Fruit fly (Drosophila melanogaster) whole organism, embryonic: ENCODE results near the gene CG14854.

Source experiments
- Awh ChIP-seq: fragments of 200-800 bp; sonication (Bioruptor generic); IDR thresholded peaks from 2 replicates; pipeline ENCODE4, ENCODE4 v1.3.6; 2022; ENCODE audit warnings: missing biosample characterization, missing genetic modification characterization
- CG10147 ChIP-seq: fragments of 200-800 bp; sonication (Bioruptor generic); optimal IDR thresholded peaks from 2 replicates; lab custom pipeline; 2019; ENCODE audit warnings: missing biosample characterization, mild to moderate bottlenecking, missing genetic modification characterization, moderate library complexity
- CG10267 ChIP-seq: fragments of 200-800 bp; sonication (Bioruptor generic); optimal IDR thresholded peaks from 2 replicates; lab custom pipeline; 2018; ENCODE audit warnings: missing biosample characterization, mild to moderate bottlenecking, missing genetic modification characterization, moderate library complexity
- CG10366 ChIP-seq: fragments of 200-800 bp; sonication (Bioruptor generic); IDR thresholded peaks from 2 replicates; pipeline ENCODE4 v1.3.6; 2022; ENCODE audit warnings: missing biosample characterization, missing genetic modification characterization
- CG11398 ChIP-seq: fragments of 200-800 bp; sonication (Bioruptor generic); optimal IDR thresholded peaks from 2 replicates; lab custom pipeline; 2016; ENCODE audit warnings: missing biosample characterization, missing genetic modification characterization
- CG11695 ChIP-seq: fragments of 200-800 bp; sonication (Bioruptor generic); IDR thresholded peaks from 3 replicates; pipeline ENCODE4 v1.3.6; 2022; ENCODE audit warnings: missing biosample characterization, missing genetic modification characterization
- CG12942 ChIP-seq: fragments of 200-800 bp; sonication (Bioruptor generic); optimal IDR thresholded peaks from 3 replicates; lab custom pipeline; 2016; ENCODE audit warnings: missing biosample characterization, missing genetic modification characterization
- CG13624 ChIP-seq: fragments of 200-800 bp; sonication (Bioruptor generic); optimal IDR thresholded peaks from 2 replicates; lab custom pipeline; 2016; ENCODE audit warnings: missing biosample characterization, missing genetic modification characterization
- CG14050 ChIP-seq: fragments of 200-800 bp; sonication (Bioruptor generic); IDR thresholded peaks from 3 replicates; pipeline ENCODE4 v1.3.6; 2022; ENCODE audit warnings: missing biosample characterization, missing genetic modification characterization
- CG18764 ChIP-seq: fragments of 200-800 bp; sonication (Bioruptor generic); optimal IDR thresholded peaks from 3 replicates; lab custom pipeline; 2016; ENCODE audit warnings: missing biosample characterization, missing genetic modification characterization
- CG2129 ChIP-seq: fragments of 200-800 bp; sonication (Bioruptor generic); IDR thresholded peaks from 2 replicates; pipeline ENCODE4 v1.3.6; 2022; ENCODE audit warnings: missing biosample characterization, missing genetic modification characterization; ENCODE audit not compliant: partially characterized antibody
- CG2875 ChIP-seq: fragments of 200-800 bp; sonication (Bioruptor generic); optimal IDR thresholded peaks from 2 replicates; lab custom pipeline; 2017; ENCODE audit warnings: missing biosample characterization, mild to moderate bottlenecking, missing genetic modification characterization, missing genetic modification reagents
- CG34224 ChIP-seq: fragments of 200-800 bp; sonication (Bioruptor generic); IDR thresholded peaks from 3 replicates; pipeline ENCODE4 v1.3.6; 2022; ENCODE audit warnings: missing biosample characterization, missing genetic modification characterization; ENCODE audit not compliant: partially characterized antibody
- CG7372 ChIP-seq: fragments of 200-800 bp; sonication (Bioruptor generic); IDR thresholded peaks from 2 replicates; pipeline ENCODE4 v1.3.6; 2022; ENCODE audit warnings: missing biosample characterization, missing genetic modification characterization
- Chrac-16 ChIP-seq: fragments of 200-800 bp; sonication (Bioruptor generic); optimal IDR thresholded peaks from 3 replicates; lab custom pipeline; 2016; ENCODE audit warnings: missing biosample characterization, missing genetic modification characterization
- Dbx ChIP-seq: fragments of 200-800 bp; sonication (Bioruptor generic); IDR thresholded peaks from 3 replicates; pipeline ENCODE4 v1.3.6; 2022; ENCODE audit warnings: missing biosample characterization, missing genetic modification characterization
- E2f1 ChIP-seq: fragments of 200-800 bp; sonication (Bioruptor generic); IDR thresholded peaks from 2 replicates; pipeline ENCODE4 v1.3.6; 2022; ENCODE audit warnings: missing biosample characterization, missing genetic modification characterization
- H15 ChIP-seq: fragments of 200-800 bp; sonication (Bioruptor generic); IDR thresholded peaks from 3 replicates; pipeline ENCODE4 v1.3.6; 2022; ENCODE audit warnings: missing biosample characterization, missing genetic modification characterization
- HLHmδ ChIP-seq: fragments of 200-800 bp; sonication (Bioruptor generic); optimal IDR thresholded peaks from 2 replicates; lab custom pipeline; 2018; ENCODE audit warnings: missing biosample characterization, mild to moderate bottlenecking, missing genetic modification characterization, moderate library complexity
- Hand ChIP-seq: fragments of 200-800 bp; sonication (Bioruptor generic); optimal IDR thresholded peaks from 2 replicates; lab custom pipeline; 2017; ENCODE audit warnings: mild to moderate bottlenecking, missing biosample characterization, missing genetic modification reagents, missing genetic modification characterization
- Hr3 ChIP-seq: fragments of 200-800 bp; sonication (Bioruptor generic); optimal IDR thresholded peaks from 3 replicates; lab custom pipeline; 2016; ENCODE audit warnings: missing biosample characterization, missing genetic modification characterization
- Kr ChIP-seq: fragments of 200-800 bp; sonication (Bioruptor generic); optimal IDR thresholded peaks from 2 replicates; lab custom pipeline; 2017; ENCODE audit warnings: missing biosample characterization, mild to moderate bottlenecking, missing genetic modification characterization
- Myb ChIP-seq: fragments of 200-800 bp; sonication (Bioruptor generic); optimal IDR thresholded peaks from 2 replicates; lab custom pipeline; 2016; ENCODE audit warnings: missing biosample characterization, missing genetic modification characterization
- Nf-YC ChIP-seq: fragments of 200-800 bp; optimal IDR thresholded peaks from 3 replicates; lab custom pipeline; 2019; ENCODE audit warnings: missing biosample characterization, mild to moderate bottlenecking, missing genetic modification characterization, moderate library complexity
- Side ChIP-seq: fragments of 200-800 bp; sonication (Bioruptor generic); optimal IDR thresholded peaks from 2 replicates; lab custom pipeline; 2016; ENCODE audit warnings: missing biosample characterization, missing genetic modification characterization
- amos ChIP-seq: fragments of 200-800 bp; sonication (Bioruptor generic); IDR thresholded peaks from 2 replicates; pipeline ENCODE4 v1.3.6; 2022; ENCODE audit warnings: missing biosample characterization, missing genetic modification characterization; ENCODE audit not compliant: partially characterized antibody
- bbx ChIP-seq: fragments of 200-800 bp; sonication (Bioruptor generic); IDR thresholded peaks from 2 replicates; pipeline ENCODE4 v1.3.6; 2022; ENCODE audit warnings: missing biosample characterization, missing genetic modification characterization; ENCODE audit not compliant: partially characterized antibody
- bsh ChIP-seq, 2 experiments: fragments of 200-800 bp; sonication (Bioruptor generic); optimal IDR thresholded peaks; 2 replicates each; lab custom pipeline; 2017 to 2018; ENCODE audit warnings: mild to moderate bottlenecking in 2 of 2, missing biosample characterization in 2 of 2, missing genetic modification characterization in 2 of 2, moderate library complexity in 1 of 2
- caup ChIP-seq: fragments of 200-800 bp; sonication (Bioruptor generic); optimal IDR thresholded peaks from 3 replicates; lab custom pipeline; 2017; ENCODE audit warnings: missing biosample characterization, mild to moderate bottlenecking, missing genetic modification characterization, moderate library complexity; ENCODE audit not compliant: severe bottlenecking
- disco-r ChIP-seq: fragments of 200-800 bp; sonication (Bioruptor generic); optimal IDR thresholded peaks from 2 replicates; lab custom pipeline; 2016; ENCODE audit warnings: missing biosample characterization, missing genetic modification characterization
- dm ChIP-seq: fragments of 200-800 bp; sonication (Bioruptor generic); optimal IDR thresholded peaks from 3 replicates; lab custom pipeline; 2016; ENCODE audit warnings: missing biosample characterization, missing genetic modification characterization
- gro ChIP-seq: fragments of 200-800 bp; sonication (Bioruptor generic); optimal IDR thresholded peaks from 2 replicates; lab custom pipeline; 2016; ENCODE audit warnings: missing biosample characterization, missing genetic modification characterization
- gsb-n ChIP-seq: fragments of 200-800 bp; sonication (Bioruptor generic); optimal IDR thresholded peaks from 3 replicates; lab custom pipeline; 2018; ENCODE audit warnings: missing biosample characterization, mild to moderate bottlenecking, missing genetic modification characterization
- her ChIP-seq: fragments of 200-800 bp; sonication (Bioruptor generic); optimal IDR thresholded peaks from 2 replicates; lab custom pipeline; 2016; ENCODE audit warnings: missing biosample characterization, missing genetic modification characterization
- jumu ChIP-seq: fragments of 200-800 bp; sonication (Bioruptor generic); optimal IDR thresholded peaks from 3 replicates; lab custom pipeline; 2016; ENCODE audit warnings: missing biosample characterization, missing genetic modification characterization
- knrl ChIP-seq: fragments of 200-800 bp; sonication (Bioruptor generic); IDR thresholded peaks from 3 replicates; pipeline ENCODE4 v1.3.6; 2022; ENCODE audit warnings: missing biosample characterization, missing genetic modification characterization; ENCODE audit not compliant: partially characterized antibody
- otp ChIP-seq: fragments of 200-800 bp; sonication (Bioruptor generic); IDR thresholded peaks from 3 replicates; pipeline ENCODE4, ENCODE4 v1.3.6; 2022; ENCODE audit warnings: missing biosample characterization, missing genetic modification characterization
- peb ChIP-seq: fragments of 200-800 bp; sonication (Bioruptor generic); IDR thresholded peaks from 2 replicates; pipeline ENCODE4 v1.3.6; 2022; ENCODE audit warnings: missing biosample characterization, missing genetic modification characterization
- pita ChIP-seq: fragments of 200-800 bp; sonication (Bioruptor generic); optimal IDR thresholded peaks from 2 replicates; lab custom pipeline; 2017; ENCODE audit warnings: missing biosample characterization, mild to moderate bottlenecking, missing genetic modification characterization
- pnt ChIP-seq: fragments of 200-800 bp; sonication (Bioruptor generic); optimal IDR thresholded peaks from 3 replicates; lab custom pipeline; 2016; ENCODE audit warnings: missing biosample characterization, missing genetic modification characterization
- repo ChIP-seq: fragments of 200-800 bp; sonication (Bioruptor generic); optimal IDR thresholded peaks from 2 replicates; lab custom pipeline; 2016; ENCODE audit warnings: missing biosample characterization, missing genetic modification characterization
- ro ChIP-seq: fragments of 200-800 bp; sonication (Bioruptor generic); IDR thresholded peaks from 2 replicates; pipeline ENCODE4 v1.3.6; 2022; ENCODE audit warnings: missing biosample characterization, missing genetic modification characterization
- scrt ChIP-seq: fragments of 200-800 bp; sonication (Bioruptor generic); optimal IDR thresholded peaks from 2 replicates; lab custom pipeline; 2018; ENCODE audit warnings: missing biosample characterization, mild to moderate bottlenecking, missing genetic modification characterization, moderate library complexity
- sug ChIP-seq: fragments of 200-800 bp; optimal IDR thresholded peaks from 2 replicates; lab custom pipeline; 2019; ENCODE audit warnings: missing biosample characterization, mild to moderate bottlenecking, missing genetic modification characterization, moderate library complexity
- tna ChIP-seq: fragments of 200-800 bp; sonication (Bioruptor generic); IDR thresholded peaks from 2 replicates; pipeline ENCODE4 v1.3.6; 2022; ENCODE audit warnings: missing biosample characterization, missing genetic modification characterization; ENCODE audit not compliant: partially characterized antibody
- vnd ChIP-seq: fragments of 200-800 bp; sonication (Bioruptor generic); IDR thresholded peaks from 3 replicates; pipeline ENCODE4 v1.3.6; 2022; ENCODE audit warnings: missing biosample characterization, missing genetic modification characterization; ENCODE audit not compliant: partially characterized antibody
- vvl ChIP-seq: fragments of 200-800 bp; sonication (Bioruptor generic); IDR thresholded peaks from 2 replicates; pipeline ENCODE4 v1.3.6; 2022; ENCODE audit warnings: missing biosample characterization, missing genetic modification characterization
- zfh1 ChIP-seq: fragments of 200-800 bp; sonication (Bioruptor generic); IDR thresholded peaks from 3 replicates; pipeline ENCODE4 v1.3.6; 2022; ENCODE audit warnings: missing biosample characterization, missing genetic modification characterization

Gene CG14854

DNA sequence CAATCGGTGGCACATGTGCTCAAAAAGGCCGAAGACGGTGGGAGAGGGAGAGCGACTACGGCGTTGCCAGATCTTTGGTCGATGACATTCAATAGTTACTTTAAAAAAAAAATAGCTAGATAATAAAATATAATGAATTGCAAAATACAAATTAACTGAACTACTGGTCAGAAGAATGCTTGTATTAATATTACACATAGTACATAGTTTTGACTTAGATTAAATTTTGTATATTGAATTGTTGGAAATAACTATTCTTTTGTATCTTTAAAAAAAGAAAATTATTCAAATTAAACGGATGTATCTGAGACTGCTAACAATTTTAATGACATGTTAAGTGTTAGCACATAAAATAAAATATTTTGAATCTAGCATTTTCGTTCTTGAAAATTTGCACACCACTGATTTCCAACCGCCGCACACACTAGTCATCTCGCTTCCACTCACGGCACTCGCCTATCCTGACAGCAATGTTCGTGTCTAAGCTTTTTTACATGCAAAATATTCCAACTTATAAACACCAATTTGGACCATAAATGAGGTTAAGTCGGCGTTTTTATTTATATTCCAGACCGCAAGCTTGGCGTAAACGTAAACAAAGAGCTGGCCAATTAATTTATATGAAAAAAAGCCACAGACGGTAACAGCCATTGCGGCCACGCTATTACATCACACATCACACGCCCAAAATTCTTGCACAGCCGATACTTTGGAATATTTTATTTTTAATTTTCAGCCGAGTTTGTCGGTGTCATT is 15.3 kb upstream of the CG14854 start (continued):
- TF ChIP-seq amos (GFP tag; lab: Robert Waterston, UW) = no peak
- no peak for TF ChIP-seq her (GFP tag; lab: Kevin White, UChicago)
- peak; percentile 63 for TF ChIP-seq gsb-n
- no peak for TF ChIP-seq repo
- peak; percentile 53; the same call in 2 of the 3 replicates for TF ChIP-seq zfh1 (GFP tag; lab: Robert Waterston, UW)
- peak; percentile 78 for TF ChIP-seq CG10267 (tag; lab: Kevin White, UChicago)
- TF ChIP-seq Awh = no peak
- peak; percentile 62; the same call in 1 of the 3 replicates for TF ChIP-seq H15 (GFP tag; lab: Robert Waterston, UW)
- no peak for TF ChIP-seq CG34224 (GFP tag; lab: Robert Waterston, UW)
- peak; percentile 16 for TF ChIP-seq Hand (GFP tag; lab: Kevin White, UChicago)
- peak; percentile 67 for TF ChIP-seq scrt (GFP tag; lab: Kevin White, UChicago)
- TF ChIP-seq CG7372 (GFP tag; lab: Robert Waterston, UW) = 0 out of 2 replicates have a peak, but pooled peaks have one; percentile 17
- TF ChIP-seq bbx (GFP tag; lab: Robert Waterston, UW) = no peak
- TF ChIP-seq CG12942 = peak; percentile 51
- peak; percentile 78; the same call in 2 of the 3 replicates for TF ChIP-seq Dbx (GFP tag; lab: Robert Waterston, UW)
- TF ChIP-seq vvl (GFP tag; lab: Robert Waterston, UW) = peak; percentile 58; the same call in 1 of the 2 replicates
- peak; percentile 23; the same call in 1 of the 3 replicates for TF ChIP-seq CG14050 (GFP tag; lab: Robert Waterston, UW)
- TF ChIP-seq CG2875 (GFP tag; lab: Kevin White, UChicago) = peak; percentile 24
- peak; percentile 5 for TF ChIP-seq CG13624 (GFP tag; lab: Kevin White, UChicago)
- no peak for TF ChIP-seq CG2129 (GFP tag; lab: Robert Waterston, UW)
- TF ChIP-seq CG10366 (GFP tag; lab: Robert Waterston, UW) = peak; percentile 45
- no peak for TF ChIP-seq Kr
- TF ChIP-seq dm (GFP tag; lab: Kevin White, UChicago) = peak; percentile 32
- peak; percentile 66 for TF ChIP-seq CG18764 (GFP tag; lab: Kevin White, UChicago)
- peak; percentile 78 for TF ChIP-seq Hr3 (GFP tag; lab: Kevin White, UChicago)
- no peak for TF ChIP-seq gro (GFP tag; lab: Kevin White, UChicago)
- peak; percentile 51 for TF ChIP-seq Nf-YC (tag; lab: Kevin White, UChicago)
- 0 out of 2 replicates have a peak, but pooled peaks have one; percentile 18 for TF ChIP-seq peb (GFP tag; lab: Robert Waterston, UW)
- TF ChIP-seq pita = no peak
- no peak for TF ChIP-seq vnd (GFP tag; lab: Robert Waterston, UW)
- no peak for TF ChIP-seq HLHmδ (GFP tag; lab: Kevin White, UChicago)
- TF ChIP-seq caup (GFP tag; lab: Kevin White, UChicago) = peak; percentile 65
- TF ChIP-seq E2f1 (GFP tag; lab: Robert Waterston, UW) = peak; percentile 65
- TF ChIP-seq bsh (GFP tag; optimal IDR thresholded peaks at IDR 0.05; lab: Kevin White, UChicago) = peak in 1 of 2 experiments; percentile 71
- TF ChIP-seq CG11695 (GFP tag; lab: Robert Waterston, UW) = peak; percentile 51; the same call in 2 of the 3 replicates
- TF ChIP-seq ro (GFP tag; lab: Robert Waterston, UW) = no peak
- TF ChIP-seq tna (GFP tag; lab: Robert Waterston, UW) = no peak
- peak; percentile 68 for TF ChIP-seq pnt (GFP tag; lab: Kevin White, UChicago)
- TF ChIP-seq otp (GFP tag; lab: Robert Waterston, UW) = 0 out of 3 replicates have a peak, but pooled peaks have one; percentile 17
- no peak for TF ChIP-seq Myb (GFP tag; lab: Kevin White, UChicago)
- TF ChIP-seq disco-r = peak; percentile 32
- peak; percentile 57 for TF ChIP-seq sug (tag; lab: Kevin White, UChicago)
- TF ChIP-seq jumu = peak; percentile 39
- TF ChIP-seq knrl = no peak
- TF ChIP-seq CG10147 (GFP tag; lab: Kevin White, UChicago) = peak; percentile 81
- TF ChIP-seq CG11398 = peak; percentile 13
- peak; percentile 45 for TF ChIP-seq Side (GFP tag; lab: Kevin White, UChicago)
- peak; percentile 62 for TF ChIP-seq Chrac-16
